Worm (Caenorhabditis elegans) whole organism, L2 larva: ENCODE results near the gene prdh-1.

Experiments
- ama-1 ChIP-seq: fragments of 150-350 bp; optimal IDR thresholded peaks from 2 replicates; lab custom pipeline; 2018; ENCODE audit warnings: inconsistent platforms
- ceh-16 ChIP-seq: fragments of 150-350 bp; optimal IDR thresholded peaks from 2 replicates; lab custom pipeline; 2014; ENCODE audit warnings: missing biosample characterization, missing genetic modification characterization
- dmd-4 ChIP-seq: sonication (generic microtip); optimal IDR thresholded peaks from 2 replicates; lab custom pipeline; 2017; ENCODE audit warnings: missing biosample characterization, missing genetic modification characterization
- egl-27 ChIP-seq: sonication (generic microtip); optimal IDR thresholded peaks from 3 replicates; lab custom pipeline; 2017; ENCODE audit warnings: missing biosample characterization, missing genetic modification reagents, missing genetic modification characterization
- elt-3 ChIP-seq: sonication (generic microtip); optimal IDR thresholded peaks from 2 replicates; lab custom pipeline; 2017; ENCODE audit warnings: missing biosample characterization, missing genetic modification characterization
- lin-13 ChIP-seq: fragments of 150-350 bp; optimal IDR thresholded peaks from 2 replicates; lab custom pipeline; 2014; ENCODE audit warnings: missing biosample characterization, missing genetic modification reagents, missing genetic modification characterization
- lin-39 ChIP-seq: fragments of 150-350 bp; optimal IDR thresholded peaks from 2 replicates; lab custom pipeline; 2014; ENCODE audit warnings: missing biosample characterization, missing genetic modification reagents, missing genetic modification characterization
- lsy-2 ChIP-seq, 2 experiments: fragments of 150-350 bp in 1 of 2; sonication (generic microtip) in 1 of 2; optimal IDR thresholded peaks; 2 replicates each; lab custom pipeline; 2014 to 2017; ENCODE audit warnings: missing biosample characterization in 2 of 2, missing genetic modification characterization in 2 of 2
- nhr-77 ChIP-seq: fragments of 150-350 bp; optimal IDR thresholded peaks from 2 replicates; lab custom pipeline; 2014; ENCODE audit warnings: missing biosample characterization, missing genetic modification characterization
- sma-9 ChIP-seq, 2 experiments: fragments of 150-350 bp in 1 of 2; sonication (generic microtip) in 1 of 2; optimal IDR thresholded peaks; 2 replicates each; lab custom pipeline; 2014 to 2016; ENCODE audit warnings: missing genetic modification characterization in 2 of 2, mild to moderate bottlenecking in 1 of 2, missing biosample characterization in 1 of 2, missing compliant biosample characterization in 1 of 2, missing genetic modification reagents in 1 of 2, moderate library complexity in 1 of 2
- snpc-4 ChIP-seq: fragments of 150-350 bp; optimal IDR thresholded peaks from 2 replicates; lab custom pipeline; 2014; ENCODE audit warnings: missing biosample characterization, missing genetic modification characterization
- unc-39 ChIP-seq: fragments of 150-350 bp; optimal IDR thresholded peaks from 2 replicates; lab custom pipeline; 2014; ENCODE audit warnings: missing biosample characterization, missing genetic modification characterization
- unc-62 ChIP-seq: fragments of 150-350 bp; optimal IDR thresholded peaks from 2 replicates; lab custom pipeline; 2014; ENCODE audit warnings: missing biosample characterization, missing genetic modification reagents, missing genetic modification characterization
- ztf-4 ChIP-seq: fragments of 150-350 bp; optimal IDR thresholded peaks from 2 replicates; lab custom pipeline; 2014; ENCODE audit warnings: missing biosample characterization, missing genetic modification characterization

ce11 chrIV:13910931-13911330, 34.5 kb upstream of the prdh-1 start:
- peak; percentile 48 for TF ChIP-seq ztf-4 (tag; lab: Kevin White, UChicago)
- TF ChIP-seq ceh-16: no peak
- TF ChIP-seq sma-9 (GFP tag; optimal IDR thresholded peaks at IDR 0.05; lab: Kevin White, UChicago): peak; percentile 61
- no peak for TF ChIP-seq sma-9 (tag; optimal IDR thresholded peaks at IDR 0.05; lab: Kevin White, UChicago)
- TF ChIP-seq nhr-77 (tag; lab: Kevin White, UChicago): no peak
- no peak for TF ChIP-seq egl-27 (tag; lab: Kevin White, UChicago)
- TF ChIP-seq dmd-4 (tag; lab: Kevin White, UChicago): no peak
- TF ChIP-seq lin-13: no peak
- peak in 1 of 2 experiments; percentile 2 for TF ChIP-seq lsy-2 (tag; optimal IDR thresholded peaks at IDR 0.05; lab: Kevin White, UChicago)
- no peak for TF ChIP-seq elt-3
- TF ChIP-seq ama-1 (lab: Kevin White, UChicago): no peak
- TF ChIP-seq snpc-4 (tag; lab: Kevin White, UChicago): no peak
- no peak for TF ChIP-seq unc-39 (tag; lab: Kevin White, UChicago)
- TF ChIP-seq unc-62 (GFP tag; lab: Kevin White, UChicago): no peak
- TF ChIP-seq lin-39 (tag; lab: Kevin White, UChicago): no peak
